Fruit fly (Drosophila melanogaster): ENCODE results near the gene Pus10.

Gene Pus10

DNA sequence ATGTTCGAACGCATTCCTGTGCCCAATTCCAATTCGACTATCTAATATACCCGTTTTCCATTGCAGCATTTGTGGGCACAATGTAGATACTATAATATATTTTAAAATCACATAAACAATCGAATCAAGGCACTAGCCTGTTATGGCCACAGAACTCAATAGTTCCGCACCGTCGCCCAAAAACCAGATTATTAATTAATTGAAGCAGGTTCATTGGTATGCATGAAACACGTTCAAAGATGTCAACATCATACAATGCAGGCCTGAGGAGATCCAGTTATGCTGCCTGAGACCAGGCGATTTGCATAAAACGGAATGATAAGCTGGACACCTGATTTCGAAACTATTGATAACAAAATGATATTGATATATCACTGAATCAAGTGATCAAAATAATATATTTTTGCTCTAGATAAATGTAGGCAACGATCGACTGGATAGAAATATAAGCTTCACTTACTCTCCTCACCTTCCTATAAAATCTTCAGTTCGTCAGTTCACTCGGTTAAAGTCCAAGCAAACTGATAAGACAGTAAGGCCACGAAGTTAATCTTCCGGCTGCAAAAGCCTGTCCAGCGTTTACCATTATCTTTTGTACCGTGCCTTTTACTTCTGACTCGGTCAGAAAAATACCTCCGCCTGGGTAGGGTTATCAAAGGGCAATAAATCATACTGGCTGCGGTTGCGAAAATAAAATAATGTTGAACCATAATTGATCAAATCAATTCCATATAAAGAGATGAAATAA lies 19.5 kb downstream of the Pus10 start (continued):
- TF ChIP-seq Sox102F (GFP tag; optimal IDR thresholded peaks at IDR 0.05): no peak
- no peak for TF ChIP-seq CG14860 (GFP tag; IDR thresholded peaks at IDR 0.05; ENCODE audit: partially characterized antibody)
- no peak for TF ChIP-seq CG6272 (GFP tag; IDR thresholded peaks at IDR 0.05)
- TF ChIP-seq ewg (GFP tag; optimal IDR thresholded peaks at IDR 0.05): no peak
- TF ChIP-seq Dfd (GFP tag; optimal IDR thresholded peaks at IDR 0.05): no peak
- no peak for TF ChIP-seq ATbp (GFP tag; optimal IDR thresholded peaks at IDR 0.05)
- TF ChIP-seq CG12769 (tag; optimal IDR thresholded peaks at IDR 0.05): peak; percentile 55
- no peak for TF ChIP-seq stc (GFP tag; IDR thresholded peaks at IDR 0.05)
- TF ChIP-seq emc (GFP tag; optimal IDR thresholded peaks at IDR 0.05): no peak
- no peak for TF ChIP-seq Max (GFP tag; optimal IDR thresholded peaks at IDR 0.05)
- TF ChIP-seq vvl (GFP tag; IDR thresholded peaks at IDR 0.05): peak; percentile 81
- TF ChIP-seq Awh (GFP tag; IDR thresholded peaks at IDR 0.05): peak; percentile 42; the same call in 1 of the 2 replicates
- no peak for TF ChIP-seq Atf6 (GFP tag; IDR thresholded peaks at IDR 0.05)
- no peak for TF ChIP-seq CG2129 (GFP tag; IDR thresholded peaks at IDR 0.05; ENCODE audit: partially characterized antibody)
- peak; percentile 71 for TF ChIP-seq nom (GFP tag; optimal IDR thresholded peaks at IDR 0.05)

DNA sequence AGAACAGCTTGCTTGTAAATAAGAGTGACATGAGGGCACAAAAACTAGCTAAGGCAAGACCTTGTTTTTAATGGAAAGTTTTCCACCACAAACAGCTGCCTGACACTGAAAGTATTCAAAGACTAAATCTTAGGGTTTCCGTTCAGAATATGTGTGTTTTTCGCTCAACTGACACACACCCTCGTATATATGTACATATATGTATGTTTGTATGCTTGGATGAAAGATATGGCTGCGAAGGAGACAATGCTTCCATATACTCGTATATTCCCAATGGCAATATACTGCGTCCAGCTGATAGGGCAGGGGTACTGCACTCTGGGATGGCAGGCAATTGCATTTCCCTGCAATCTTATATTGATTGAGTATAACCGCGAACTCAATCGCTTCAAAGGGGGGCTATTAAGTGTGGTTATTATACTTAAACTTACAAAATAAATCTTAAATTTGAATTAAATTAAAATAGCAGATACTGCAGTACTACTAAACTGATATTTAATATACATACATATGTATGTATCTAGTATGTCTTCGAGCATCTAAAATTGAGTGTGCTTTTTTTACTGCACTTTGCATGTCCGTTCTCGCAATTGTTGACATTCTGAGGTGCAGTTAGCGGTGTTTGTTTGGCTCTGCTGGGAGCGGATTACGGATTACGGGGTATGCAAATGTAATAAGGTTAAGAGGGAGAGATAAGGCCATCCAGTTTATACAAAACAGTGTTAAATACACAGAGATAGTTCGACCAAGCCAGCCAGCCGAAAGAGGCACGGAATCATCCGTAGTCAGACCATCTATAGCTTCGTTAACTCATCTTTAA lies 20.3 kb downstream of the Pus10 start:
- TF ChIP-seq jing (GFP tag; optimal IDR thresholded peaks at IDR 0.05) (no peak), CG32532 (GFP tag; IDR thresholded peaks at IDR 0.05) (no peak), CG2199 (GFP tag; IDR thresholded peaks at IDR 0.05) (0 out of 3 replicates have a peak, but pooled peaks have one; percentile 8), sens (GFP tag) (peak; percentile 73), twi (tag; optimal IDR thresholded peaks at IDR 0.05) (no peak), gsb (GFP tag; IDR thresholded peaks at IDR 0.05) (no peak), Myb (GFP tag; optimal IDR thresholded peaks at IDR 0.05) (no peak), CG10654 (GFP tag; optimal IDR thresholded peaks at IDR 0.05) (no peak), vnd (GFP tag; IDR thresholded peaks at IDR 0.05; ENCODE audit: partially characterized antibody) (no peak), CG15011 (GFP tag; optimal IDR thresholded peaks at IDR 0.05) (peak; percentile 13), gem (tag; optimal IDR thresholded peaks at IDR 0.05) (no peak), CG15696 (tag; optimal IDR thresholded peaks at IDR 0.05) (no peak), CG15479 (GFP tag; optimal IDR thresholded peaks at IDR 0.05) (peak; percentile 26), CG11560 (tag; IDR thresholded peaks at IDR 0.05) (no peak), ash1 (GFP tag; optimal IDR thresholded peaks at IDR 0.05) (no peak), CG8290 (GFP tag; optimal IDR thresholded peaks at IDR 0.05) (no peak), CG8290 (tag; optimal IDR thresholded peaks at IDR 0.05) (peak in 1 of 2 experiments; percentile 5), nau (GFP tag; optimal IDR thresholded peaks at IDR 0.05) (peak; percentile 5), Dbx (GFP tag; IDR thresholded peaks at IDR 0.05) (0 out of 3 replicates have a peak, but pooled peaks have one; percentile 10), Ets65A (GFP tag) (peak; percentile 36), Hmr (GFP tag; optimal IDR thresholded peaks at IDR 0.05) (no peak), Med (GFP tag) (peak; percentile 68), sc (optimal IDR thresholded peaks at IDR 0.05) (no peak), sc (GFP tag; optimal IDR thresholded peaks at IDR 0.05) (no peak), CG5180 (GFP tag; optimal IDR thresholded peaks at IDR 0.05) (no peak), Drgx (GFP tag; IDR thresholded peaks at IDR 0.05) (no peak), croc (GFP tag; conservative IDR thresholded peaks at IDR 0.05) (no peak), emc (GFP tag; optimal IDR thresholded peaks at IDR 0.05) (no peak), HHEX (GFP tag; optimal IDR thresholded peaks at IDR 0.05) (peak; percentile 14), HLH3B (GFP tag; IDR thresholded peaks at IDR 0.05) (0 out of 2 replicates have a peak, but pooled peaks have one; percentile 4)

Data from whole organism, embryonic.